Worm (Caenorhabditis elegans) whole organism, L2 larva: Measurements from ENCODE around the gene F59B2.12.

Source experiments
- C34F6.9 ChIP-seq: fragments of 150-350 bp; optimal IDR thresholded peaks from 2 replicates; lab custom pipeline; 2014; ENCODE audit warnings: missing biosample characterization, missing genetic modification characterization
- F13H6.1 ChIP-seq: sonication (generic microtip); optimal IDR thresholded peaks from 2 replicates; lab custom pipeline; 2016; ENCODE audit warnings: missing genetic modification characterization, missing compliant biosample characterization
- Y55F3AM.14 ChIP-seq: fragments of 200-800 bp; sonication (Bioruptor generic); optimal IDR thresholded peaks from 2 replicates; lab custom pipeline; 2018; ENCODE audit warnings: mild to moderate bottlenecking, missing genetic modification characterization, missing compliant biosample characterization
- ZK546.5 ChIP-seq: sonication (generic microtip); optimal IDR thresholded peaks from 2 replicates; lab custom pipeline; 2017; ENCODE audit warnings: missing biosample characterization, missing genetic modification characterization
- alr-1 ChIP-seq: fragments of 150-350 bp; optimal IDR thresholded peaks from 2 replicates; lab custom pipeline; 2014; ENCODE audit warnings: missing biosample characterization, missing genetic modification characterization
- aly-2 ChIP-seq: fragments of 150-350 bp; optimal IDR thresholded peaks from 2 replicates; lab custom pipeline; 2014; ENCODE audit warnings: missing biosample characterization, missing genetic modification characterization
- ama-1 ChIP-seq: fragments of 150-350 bp; optimal IDR thresholded peaks from 2 replicates; lab custom pipeline; 2018; ENCODE audit warnings: inconsistent platforms
- ceh-16 ChIP-seq: fragments of 150-350 bp; optimal IDR thresholded peaks from 2 replicates; lab custom pipeline; 2014; ENCODE audit warnings: missing biosample characterization, missing genetic modification characterization
- ceh-82 ChIP-seq: fragments of 150-350 bp; optimal IDR thresholded peaks from 2 replicates; lab custom pipeline; 2014; ENCODE audit warnings: missing biosample characterization, missing genetic modification characterization
- crh-2 ChIP-seq: sonication (generic microtip); optimal IDR thresholded peaks from 2 replicates; lab custom pipeline; 2017; ENCODE audit warnings: missing biosample characterization, missing genetic modification characterization
- egl-27 ChIP-seq: sonication (generic microtip); optimal IDR thresholded peaks from 3 replicates; lab custom pipeline; 2017; ENCODE audit warnings: missing biosample characterization, missing genetic modification reagents, missing genetic modification characterization
- elt-1 ChIP-seq: fragments of 150-350 bp; optimal IDR thresholded peaks from 2 replicates; lab custom pipeline; 2014; ENCODE audit warnings: missing biosample characterization, missing genetic modification characterization
- elt-3 ChIP-seq: sonication (generic microtip); optimal IDR thresholded peaks from 2 replicates; lab custom pipeline; 2017; ENCODE audit warnings: missing biosample characterization, missing genetic modification characterization
- fos-1 ChIP-seq: fragments of 150-350 bp; optimal IDR thresholded peaks from 2 replicates; lab custom pipeline; 2014; ENCODE audit warnings: missing biosample characterization, missing genetic modification characterization
- gmeb-1 ChIP-seq: fragments of 150-350 bp; optimal IDR thresholded peaks from 2 replicates; lab custom pipeline; 2014; ENCODE audit warnings: missing biosample characterization, missing genetic modification characterization
- lin-11 ChIP-seq: fragments of 150-350 bp; sonication (generic microtip); optimal IDR thresholded peaks from 2 replicates; lab custom pipeline; 2014; ENCODE audit warnings: missing biosample characterization, missing genetic modification characterization, inconsistent platforms, mixed read lengths
- lin-13 ChIP-seq: fragments of 150-350 bp; optimal IDR thresholded peaks from 2 replicates; lab custom pipeline; 2014; ENCODE audit warnings: missing biosample characterization, missing genetic modification reagents, missing genetic modification characterization
- lin-39 ChIP-seq: fragments of 150-350 bp; optimal IDR thresholded peaks from 2 replicates; lab custom pipeline; 2014; ENCODE audit warnings: missing biosample characterization, missing genetic modification reagents, missing genetic modification characterization
- lsy-2 ChIP-seq, 2 experiments: fragments of 150-350 bp in 1 of 2; sonication (generic microtip) in 1 of 2; optimal IDR thresholded peaks; 2 replicates each; lab custom pipeline; 2014 to 2017; ENCODE audit warnings: missing biosample characterization in 2 of 2, missing genetic modification characterization in 2 of 2
- mab-5 ChIP-seq: fragments of 150-350 bp; optimal IDR thresholded peaks from 2 replicates; lab custom pipeline; 2014; ENCODE audit warnings: missing biosample characterization, missing genetic modification characterization
- mbf-1 ChIP-seq: sonication (generic microtip); optimal IDR thresholded peaks from 2 replicates; lab custom pipeline; 2017; ENCODE audit warnings: missing biosample characterization, missing genetic modification characterization
- mdl-1 ChIP-seq, 2 experiments: fragments of 150-350 bp in 1 of 2; sonication (generic microtip) in 1 of 2; optimal IDR thresholded peaks; 2 replicates each; lab custom pipeline; 2017; ENCODE audit warnings: missing biosample characterization in 2 of 2, missing genetic modification characterization in 2 of 2
- nhr-10 ChIP-seq: sonication (generic microtip); optimal IDR thresholded peaks from 2 replicates; lab custom pipeline; 2017; ENCODE audit warnings: missing biosample characterization, missing genetic modification characterization
- nhr-11 ChIP-seq: fragments of 150-350 bp; optimal IDR thresholded peaks from 2 replicates; lab custom pipeline; 2014; ENCODE audit warnings: missing biosample characterization, missing genetic modification characterization
- nhr-12 ChIP-seq: fragments of 150-350 bp; optimal IDR thresholded peaks from 2 replicates; lab custom pipeline; 2014; ENCODE audit warnings: missing biosample characterization, missing genetic modification characterization
- nhr-129 ChIP-seq: fragments of 150-350 bp; optimal IDR thresholded peaks from 2 replicates; lab custom pipeline; 2014; ENCODE audit warnings: missing biosample characterization, missing genetic modification characterization
- nhr-21 ChIP-seq: fragments of 150-350 bp; optimal IDR thresholded peaks from 2 replicates; lab custom pipeline; 2014; ENCODE audit warnings: missing biosample characterization, missing genetic modification characterization
- nhr-23 ChIP-seq: fragments of 150-350 bp; optimal IDR thresholded peaks from 2 replicates; lab custom pipeline; 2014; ENCODE audit warnings: missing biosample characterization, missing genetic modification reagents, missing genetic modification characterization
- nhr-237 ChIP-seq: fragments of 150-350 bp; optimal IDR thresholded peaks from 2 replicates; lab custom pipeline; 2014; ENCODE audit warnings: missing biosample characterization, missing genetic modification characterization
- nhr-25 ChIP-seq: fragments of 150-350 bp; sonication (generic microtip); optimal IDR thresholded peaks from 3 replicates; lab custom pipeline; 2014; ENCODE audit warnings: missing biosample characterization, missing genetic modification characterization
- nhr-6 ChIP-seq: fragments of 150-350 bp; optimal IDR thresholded peaks from 2 replicates; lab custom pipeline; 2014; ENCODE audit warnings: missing biosample characterization, missing genetic modification characterization
- peb-1 ChIP-seq: fragments of 150-350 bp; optimal IDR thresholded peaks from 2 replicates; lab custom pipeline; 2014; ENCODE audit warnings: missing biosample characterization, missing genetic modification characterization
- sem-4 ChIP-seq: fragments of 150-350 bp; optimal IDR thresholded peaks from 2 replicates; lab custom pipeline; 2014; ENCODE audit warnings: missing biosample characterization, missing genetic modification reagents, missing genetic modification characterization
- skn-1 ChIP-seq: sonication (generic microtip); optimal IDR thresholded peaks from 2 replicates; lab custom pipeline; 2017; ENCODE audit warnings: missing biosample characterization, missing genetic modification characterization
- sma-3 ChIP-seq: sonication (generic microtip); optimal IDR thresholded peaks from 2 replicates; lab custom pipeline; 2016; ENCODE audit warnings: missing genetic modification reagents, missing genetic modification characterization, missing compliant biosample characterization
- sma-9 ChIP-seq, 2 experiments: fragments of 150-350 bp in 1 of 2; sonication (generic microtip) in 1 of 2; optimal IDR thresholded peaks; 2 replicates each; lab custom pipeline; 2014 to 2016; ENCODE audit warnings: missing genetic modification characterization in 2 of 2, mild to moderate bottlenecking in 1 of 2, missing biosample characterization in 1 of 2, missing compliant biosample characterization in 1 of 2, missing genetic modification reagents in 1 of 2, moderate library complexity in 1 of 2
- snpc-4 ChIP-seq: fragments of 150-350 bp; optimal IDR thresholded peaks from 2 replicates; lab custom pipeline; 2014; ENCODE audit warnings: missing biosample characterization, missing genetic modification characterization
- unc-39 ChIP-seq: fragments of 150-350 bp; optimal IDR thresholded peaks from 2 replicates; lab custom pipeline; 2014; ENCODE audit warnings: missing biosample characterization, missing genetic modification characterization
- unc-55 ChIP-seq: fragments of 150-350 bp; sonication (generic microtip); optimal IDR thresholded peaks from 3 replicates; lab custom pipeline; 2014; ENCODE audit warnings: missing biosample characterization, missing genetic modification reagents, missing genetic modification characterization
- unc-62 ChIP-seq: fragments of 150-350 bp; optimal IDR thresholded peaks from 2 replicates; lab custom pipeline; 2014; ENCODE audit warnings: missing biosample characterization, missing genetic modification reagents, missing genetic modification characterization
- zag-1 ChIP-seq: fragments of 150-350 bp; optimal IDR thresholded peaks from 2 replicates; lab custom pipeline; 2014; ENCODE audit warnings: missing biosample characterization, missing genetic modification characterization
- ztf-1 ChIP-seq: fragments of 200-800 bp; sonication (Bioruptor generic); conservative IDR thresholded peaks from 2 replicates; pipeline ENCODE4 v1.3.6; 2022; ENCODE audit warnings: missing genetic modification characterization, missing compliant biosample characterization
- ztf-11 ChIP-seq: sonication (generic microtip); optimal IDR thresholded peaks from 2 replicates; lab custom pipeline; 2017; ENCODE audit warnings: missing biosample characterization, missing genetic modification characterization
- ztf-4 ChIP-seq: fragments of 150-350 bp; optimal IDR thresholded peaks from 2 replicates; lab custom pipeline; 2014; ENCODE audit warnings: missing biosample characterization, missing genetic modification characterization

F59B2.12 gene

ce11 chrIII:9051119-9051597 lies 33.8 kb downstream of the F59B2.12 start:
- TF ChIP-seq nhr-129 (tag; lab: Kevin White, UChicago): peak; percentile 96
- TF ChIP-seq elt-1 (tag; lab: Kevin White, UChicago): no peak
- peak; percentile 71 for TF ChIP-seq gmeb-1 (tag; lab: Kevin White, UChicago)
- TF ChIP-seq mbf-1 (tag; lab: Kevin White, UChicago): no peak
- peak; percentile 99 for TF ChIP-seq ama-1 (lab: Kevin White, UChicago)
- TF ChIP-seq crh-2 (tag; lab: Kevin White, UChicago): peak; percentile 90
- TF ChIP-seq F13H6.1: peak; percentile 50
- no peak for TF ChIP-seq mdl-1 (tag; optimal IDR thresholded peaks at IDR 0.05; lab: Kevin White, UChicago)
- TF ChIP-seq zag-1 (tag; lab: Kevin White, UChicago): peak; percentile 31
- TF ChIP-seq unc-39 (tag; lab: Kevin White, UChicago): no peak
- no peak for TF ChIP-seq lin-39
- TF ChIP-seq mab-5 (tag; lab: Kevin White, UChicago): no peak
- TF ChIP-seq ztf-1: no peak
- TF ChIP-seq ceh-16 (tag; lab: Kevin White, UChicago): no peak
- peak; percentile 85 for TF ChIP-seq lin-13 (GFP tag; lab: Kevin White, UChicago)
- TF ChIP-seq sma-9 (GFP tag; optimal IDR thresholded peaks at IDR 0.05; lab: Kevin White, UChicago): peak; percentile 65
- no peak for TF ChIP-seq sma-9 (tag; optimal IDR thresholded peaks at IDR 0.05; lab: Kevin White, UChicago)
- TF ChIP-seq nhr-237 (tag; lab: Kevin White, UChicago): no peak
- peak; percentile 57 for TF ChIP-seq nhr-21 (tag; lab: Kevin White, UChicago)
- peak; percentile 60 for TF ChIP-seq unc-55 (GFP tag; lab: Kevin White, UChicago)
- peak in 1 of 2 experiments; percentile 90 for TF ChIP-seq lsy-2 (tag; optimal IDR thresholded peaks at IDR 0.05; lab: Kevin White, UChicago)
- peak; percentile 53 for TF ChIP-seq nhr-25 (tag; lab: Kevin White, UChicago)
- peak; percentile 74 for TF ChIP-seq skn-1 (tag; lab: Kevin White, UChicago)
- TF ChIP-seq sem-4 (tag; lab: Kevin White, UChicago): peak; percentile 80
- TF ChIP-seq ztf-11 (tag; lab: Kevin White, UChicago): no peak
- peak; percentile 51 for TF ChIP-seq fos-1
- TF ChIP-seq alr-1 (tag; lab: Kevin White, UChicago): no peak
- TF ChIP-seq nhr-12: peak; percentile 58
- peak; percentile 13 for TF ChIP-seq nhr-10 (tag; lab: Kevin White, UChicago)
- TF ChIP-seq Y55F3AM.14: peak; percentile 59
- TF ChIP-seq peb-1 (tag; lab: Kevin White, UChicago): no peak
- no peak for TF ChIP-seq ZK546.5 (tag; lab: Kevin White, UChicago)
- TF ChIP-seq lin-11: no peak
- TF ChIP-seq nhr-6 (tag; lab: Kevin White, UChicago): peak; percentile 68
- peak; percentile 98 for TF ChIP-seq ztf-4 (tag; lab: Kevin White, UChicago)
- peak; percentile 73 for TF ChIP-seq sma-3
- peak; percentile 59 for TF ChIP-seq nhr-11 (tag; lab: Kevin White, UChicago)
- TF ChIP-seq unc-62: peak; percentile 0
- no peak for TF ChIP-seq aly-2 (tag; lab: Kevin White, UChicago)
- no peak for TF ChIP-seq egl-27 (tag; lab: Kevin White, UChicago)
- TF ChIP-seq snpc-4: peak; percentile 43
- TF ChIP-seq nhr-23 (tag; lab: Kevin White, UChicago): no peak
- peak; percentile 95 for TF ChIP-seq C34F6.9 (tag; lab: Kevin White, UChicago)

ce11 chrIII:9051714-9052113 lies 34.3 kb downstream of the F59B2.12 start:
- TF ChIP-seq skn-1 (tag; lab: Kevin White, UChicago) (no peak), nhr-6 (tag; lab: Kevin White, UChicago) (no peak), ceh-82 (tag; lab: Kevin White, UChicago) (no peak), unc-39 (tag; lab: Kevin White, UChicago) (no peak), nhr-237 (tag; lab: Kevin White, UChicago) (no peak), sem-4 (tag; lab: Kevin White, UChicago) (no peak), nhr-10 (tag; lab: Kevin White, UChicago) (no peak), nhr-23 (tag; lab: Kevin White, UChicago) (no peak), C34F6.9 (tag; lab: Kevin White, UChicago) (no peak), nhr-25 (tag; lab: Kevin White, UChicago) (no peak), ZK546.5 (tag; lab: Kevin White, UChicago) (no peak), elt-3 (tag; lab: Kevin White, UChicago) (no peak)
